Worm (Caenorhabditis elegans) whole organism, mixed stage, embryonic: ENCODE measurements around the gene myo-6.

Experiments used
- bed-3 ChIP-seq: fragments of 200-800 bp; sonication (Bioruptor generic); optimal IDR thresholded peaks from 3 replicates; lab custom pipeline; 2018; ENCODE audit warnings: mild to moderate bottlenecking, missing genetic modification characterization, moderate library complexity, missing compliant biosample characterization
- lin-13 ChIP-seq: fragments of 150-350 bp; optimal IDR thresholded peaks from 2 replicates; lab custom pipeline; 2014; ENCODE audit warnings: missing biosample characterization, missing genetic modification characterization
- mls-2 ChIP-seq: sonication (generic microtip); optimal IDR thresholded peaks from 2 replicates; lab custom pipeline; 2016; ENCODE audit warnings: mild to moderate bottlenecking, missing genetic modification characterization, moderate library complexity, missing compliant biosample characterization
- nhr-12 ChIP-seq: fragments of 150-350 bp; optimal IDR thresholded peaks from 2 replicates; lab custom pipeline; 2014; ENCODE audit warnings: missing biosample characterization, missing genetic modification characterization
- nhr-28 ChIP-seq: fragments of 150-350 bp; optimal IDR thresholded peaks from 2 replicates; lab custom pipeline; 2014; ENCODE audit warnings: missing biosample characterization, missing genetic modification characterization
- unc-120 ChIP-seq: sonication (generic microtip); optimal IDR thresholded peaks from 2 replicates; lab custom pipeline; 2017; ENCODE audit warnings: missing genetic modification characterization, missing compliant biosample characterization; ENCODE audit not compliant: poor library complexity, severe bottlenecking
- unc-39 ChIP-seq: fragments of 150-350 bp; optimal IDR thresholded peaks from 2 replicates; lab custom pipeline; 2014; ENCODE audit warnings: missing biosample characterization, missing genetic modification characterization
- ztf-11 ChIP-seq: fragments of 150-350 bp; optimal IDR thresholded peaks from 2 replicates; lab custom pipeline; 2014; ENCODE audit warnings: missing biosample characterization, missing genetic modification characterization

DNA sequence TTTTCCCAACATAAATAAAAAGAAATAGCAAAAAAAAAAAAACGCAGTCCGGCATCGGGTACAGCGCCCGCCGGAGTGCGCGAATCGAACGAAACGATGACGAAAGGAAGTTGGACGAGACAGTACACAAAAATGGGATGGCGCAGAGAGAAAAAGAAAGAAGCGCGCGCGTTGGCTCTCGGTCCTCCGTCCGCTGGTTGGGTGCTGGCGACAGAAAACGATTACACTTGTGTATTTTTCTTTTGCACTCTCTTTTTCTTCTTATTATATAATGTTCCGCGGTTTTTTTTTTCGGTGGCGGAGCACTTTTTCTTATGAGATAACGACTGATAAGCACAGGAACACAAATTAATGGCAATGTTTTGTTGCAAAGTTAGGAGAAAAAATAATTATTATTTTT, 32.3 kb upstream of the myo-6 start:
- no peak for TF ChIP-seq unc-120 (tag; lab: Kevin White, UChicago)
- TF ChIP-seq lin-13 (tag; lab: Kevin White, UChicago): no peak
- TF ChIP-seq bed-3 (GFP tag; lab: Kevin White, UChicago): no peak
- TF ChIP-seq ztf-11 (tag; lab: Kevin White, UChicago): no peak
- no peak for TF ChIP-seq nhr-12 (tag; lab: Kevin White, UChicago)
- TF ChIP-seq unc-39 (tag; lab: Kevin White, UChicago): no peak
- no peak for TF ChIP-seq nhr-28
- no peak for TF ChIP-seq mls-2 (tag; lab: Kevin White, UChicago)
